Worm (Caenorhabditis elegans): ENCODE results near the gene sdz-5.

- TF ChIP-seq him-1 (tag; optimal IDR thresholded peaks at IDR 0.05) (no peak), dao-5 (tag; optimal IDR thresholded peaks at IDR 0.05) (no peak), W03F9.2 (tag; optimal IDR thresholded peaks at IDR 0.05) (no peak)
Measured at ce11 chrII:3020899-3021298, 12.4 kb downstream of the sdz-5 start.

All from whole organism, L4/young adult.